Worm (Caenorhabditis elegans) whole organism, mixed stage, embryonic: ENCODE results near the gene ZK354.6.

Source experiments
- ceh-39 ChIP-seq: fragments of 150-350 bp; optimal IDR thresholded peaks from 2 replicates; lab custom pipeline; 2014; ENCODE audit warnings: missing biosample characterization, missing genetic modification characterization
- ham-2 ChIP-seq: fragments of 200-800 bp; sonication (Bioruptor generic); optimal IDR thresholded peaks from 2 replicates; lab custom pipeline; 2018; ENCODE audit warnings: mild to moderate bottlenecking, missing genetic modification characterization, missing compliant biosample characterization
- mep-1 ChIP-seq: fragments of 150-350 bp; optimal IDR thresholded peaks from 2 replicates; lab custom pipeline; 2017; ENCODE audit warnings: missing biosample characterization, missing genetic modification reagents, missing genetic modification characterization, inconsistent platforms
- pha-4 ChIP-seq: fragments of 150-350 bp; optimal IDR thresholded peaks from 2 replicates; lab custom pipeline; 2018; ENCODE audit warnings: missing biosample characterization, missing genetic modification reagents, missing genetic modification characterization
- sptf-1 ChIP-seq: sonication (generic microtip); optimal IDR thresholded peaks from 2 replicates; lab custom pipeline; 2017; ENCODE audit warnings: mild to moderate bottlenecking, missing genetic modification characterization, moderate library complexity, missing compliant biosample characterization

ce11 chrIV:5326144-5326543 lies 28.8 kb upstream of the ZK354.6 start, which contains the start of gene Y4C6B.4:
- TF ChIP-seq mep-1: no peak
- no peak for TF ChIP-seq ham-2
- no peak for TF ChIP-seq ceh-39
- TF ChIP-seq sptf-1 (tag; lab: Kevin White, UChicago): no peak
- TF ChIP-seq pha-4 (tag; lab: Kevin White, UChicago): no peak
